Fruit fly (Drosophila melanogaster) whole organism, embryonic: ENCODE results near the gene Rpn1.

Experiments used
- Ada2b ChIP-seq: fragments of 200-800 bp; sonication (Bioruptor generic); IDR thresholded peaks from 2 replicates; pipeline ENCODE4 v1.3.6; 2022; ENCODE audit warnings: missing biosample characterization, missing genetic modification characterization
- Aef1 ChIP-seq: fragments of 200-800 bp; sonication (Bioruptor generic); IDR thresholded peaks from 3 replicates; pipeline ENCODE4 v1.3.6; 2022; ENCODE audit warnings: missing biosample characterization, missing genetic modification characterization
- Bgb ChIP-seq: fragments of 200-800 bp; sonication (Bioruptor generic); IDR thresholded peaks from 2 replicates; pipeline ENCODE4 v1.3.6; 2022; ENCODE audit warnings: missing biosample characterization, missing genetic modification characterization; ENCODE audit not compliant: partially characterized antibody
- C15 ChIP-seq: fragments of 200-800 bp; sonication (Bioruptor generic); IDR thresholded peaks from 3 replicates; pipeline ENCODE4 v1.3.6; 2022; ENCODE audit warnings: missing biosample characterization, missing genetic modification characterization
- CG10147 ChIP-seq: fragments of 200-800 bp; sonication (Bioruptor generic); optimal IDR thresholded peaks from 2 replicates; lab custom pipeline; 2019; ENCODE audit warnings: missing biosample characterization, mild to moderate bottlenecking, missing genetic modification characterization, moderate library complexity
- CG10366 ChIP-seq: fragments of 200-800 bp; sonication (Bioruptor generic); IDR thresholded peaks from 2 replicates; pipeline ENCODE4 v1.3.6; 2022; ENCODE audit warnings: missing biosample characterization, missing genetic modification characterization
- CG11456 ChIP-seq: fragments of 200-800 bp; sonication (Bioruptor generic); IDR thresholded peaks from 3 replicates; pipeline ENCODE4 v1.3.6; 2022; ENCODE audit warnings: missing biosample characterization, missing genetic modification characterization
- CG13624 ChIP-seq: fragments of 200-800 bp; sonication (Bioruptor generic); optimal IDR thresholded peaks from 2 replicates; lab custom pipeline; 2016; ENCODE audit warnings: missing biosample characterization, missing genetic modification characterization
- CG13775 ChIP-seq: fragments of 200-800 bp; sonication (Bioruptor generic); optimal IDR thresholded peaks from 3 replicates; lab custom pipeline; 2017; ENCODE audit warnings: missing biosample characterization, mild to moderate bottlenecking, missing genetic modification characterization
- CG14050 ChIP-seq: fragments of 200-800 bp; sonication (Bioruptor generic); IDR thresholded peaks from 3 replicates; pipeline ENCODE4 v1.3.6; 2022; ENCODE audit warnings: missing biosample characterization, missing genetic modification characterization
- CG14667 ChIP-seq: fragments of 200-800 bp; sonication (Bioruptor generic); IDR thresholded peaks from 2 replicates; pipeline ENCODE4 v1.3.6; 2022; ENCODE audit warnings: missing biosample characterization, missing genetic modification characterization
- CG17359 ChIP-seq: fragments of 200-800 bp; sonication (Bioruptor generic); optimal IDR thresholded peaks from 3 replicates; lab custom pipeline; 2018; ENCODE audit warnings: missing biosample characterization, mild to moderate bottlenecking, missing genetic modification characterization, moderate library complexity
- CG2889 ChIP-seq: fragments of 200-800 bp; sonication (Bioruptor generic); IDR thresholded peaks from 3 replicates; pipeline ENCODE4 v1.3.6; 2022; ENCODE audit warnings: missing biosample characterization, missing genetic modification characterization
- CG30020 ChIP-seq: fragments of 200-800 bp; optimal IDR thresholded peaks from 2 replicates; lab custom pipeline; 2019; ENCODE audit warnings: missing biosample characterization, mild to moderate bottlenecking, missing genetic modification characterization, moderate library complexity
- CG3065 ChIP-seq: fragments of 200-800 bp; sonication (Bioruptor generic); optimal IDR thresholded peaks from 2 replicates; lab custom pipeline; 2016; ENCODE audit warnings: missing biosample characterization, missing genetic modification characterization
- CG3163 ChIP-seq: fragments of 200-800 bp; sonication (Bioruptor generic); optimal IDR thresholded peaks from 3 replicates; lab custom pipeline; 2016; ENCODE audit warnings: missing biosample characterization, missing genetic modification characterization
- CG3847 ChIP-seq: fragments of 200-800 bp; sonication (Bioruptor generic); IDR thresholded peaks from 2 replicates; pipeline ENCODE4 v1.3.6; 2022; ENCODE audit warnings: missing biosample characterization, missing genetic modification characterization
- CG7745 ChIP-seq: fragments of 200-800 bp; sonication (Bioruptor generic); optimal IDR thresholded peaks from 2 replicates; lab custom pipeline; 2018; ENCODE audit warnings: missing biosample characterization, mild to moderate bottlenecking, missing genetic modification characterization, moderate library complexity
- CG8281 ChIP-seq: fragments of 200-800 bp; sonication (Bioruptor generic); optimal IDR thresholded peaks from 2 replicates; lab custom pipeline; 2018; ENCODE audit warnings: missing biosample characterization, mild to moderate bottlenecking, missing genetic modification characterization, moderate library complexity
- CG8478 ChIP-seq: fragments of >200 bp; optimal IDR thresholded peaks from 2 replicates; lab custom pipeline; 2018
- CG9797 ChIP-seq: fragments of 200-800 bp; sonication (Bioruptor generic); optimal IDR thresholded peaks from 3 replicates; lab custom pipeline; 2018; ENCODE audit warnings: missing biosample characterization, mild to moderate bottlenecking, missing genetic modification characterization
- CHES-1-like ChIP-seq: fragments of 200-800 bp; sonication (Bioruptor generic); optimal IDR thresholded peaks from 2 replicates; lab custom pipeline; 2016; ENCODE audit warnings: missing biosample characterization, missing genetic modification characterization
- Dll ChIP-seq: fragments of 200-800 bp; sonication (Bioruptor generic); IDR thresholded peaks from 4 replicates; pipeline ENCODE4 v1.3.6; 2022; ENCODE audit warnings: missing biosample characterization, missing genetic modification characterization; ENCODE audit not compliant: partially characterized antibody
- Dref ChIP-seq: fragments of 200-800 bp; sonication (Bioruptor generic); IDR thresholded peaks from 2 replicates; pipeline ENCODE4 v1.3.6; 2022; ENCODE audit warnings: missing biosample characterization, missing genetic modification characterization
- HLH4C ChIP-seq: fragments of 200-800 bp; sonication (Bioruptor generic); IDR thresholded peaks from 3 replicates; pipeline ENCODE4 v1.3.6; 2022; ENCODE audit warnings: missing biosample characterization, missing genetic modification characterization; ENCODE audit not compliant: partially characterized antibody
- Hr39 ChIP-seq: fragments of >200 bp; optimal IDR thresholded peaks from 2 replicates; lab custom pipeline; 2017
- Hr78 ChIP-seq, 2 experiments: fragments of 200-800 bp in 1 of 2; fragments of >200 bp in 1 of 2; sonication (Bioruptor generic) in 1 of 2; optimal IDR thresholded peaks; 2 replicates each; lab custom pipeline; 2017 to 2019; ENCODE audit warnings: missing biosample characterization in 2 of 2, missing genetic modification characterization in 2 of 2, mild to moderate bottlenecking in 1 of 2, moderate library complexity in 1 of 2
- Lpt ChIP-seq: fragments of >200 bp; optimal IDR thresholded peaks from 2 replicates; lab custom pipeline; 2018; ENCODE audit warnings: missing biosample characterization, missing genetic modification characterization
- MBD-R2 ChIP-seq: fragments of 200-800 bp; sonication (Bioruptor generic); IDR thresholded peaks from 2 replicates; pipeline ENCODE4 v1.3.6; 2022; ENCODE audit warnings: missing biosample characterization, missing genetic modification characterization
- MESR4 ChIP-seq: fragments of 200-800 bp; sonication (Bioruptor generic); optimal IDR thresholded peaks from 2 replicates; lab custom pipeline; 2018; ENCODE audit warnings: missing biosample characterization, mild to moderate bottlenecking, missing genetic modification characterization, moderate library complexity
- Oaz ChIP-seq: fragments of 200-800 bp; sonication (Bioruptor generic); IDR thresholded peaks from 2 replicates; pipeline ENCODE4 v1.3.6; 2022; ENCODE audit warnings: missing biosample characterization, missing genetic modification characterization
- Sry-β ChIP-seq: fragments of 200-800 bp; sonication (Bioruptor generic); optimal IDR thresholded peaks from 2 replicates; lab custom pipeline; 2018; ENCODE audit warnings: missing biosample characterization, mild to moderate bottlenecking, missing genetic modification characterization, moderate library complexity
- YL-1 ChIP-seq: fragments of 200-800 bp; sonication (Bioruptor generic); optimal IDR thresholded peaks from 3 replicates; lab custom pipeline; 2017; ENCODE audit warnings: missing biosample characterization, mild to moderate bottlenecking, missing genetic modification characterization
- crp ChIP-seq, 2 experiments: fragments of 200-800 bp; sonication (Bioruptor generic); optimal IDR thresholded peaks; 2 replicates in 1 of 2; 3 replicates in 1 of 2; lab custom pipeline; 2017; ENCODE audit warnings: missing biosample characterization in 2 of 2, missing genetic modification characterization in 2 of 2, mild to moderate bottlenecking in 1 of 2, moderate library complexity in 1 of 2
- dm ChIP-seq: fragments of 200-800 bp; sonication (Bioruptor generic); optimal IDR thresholded peaks from 3 replicates; lab custom pipeline; 2016; ENCODE audit warnings: missing biosample characterization, missing genetic modification characterization
- gsb ChIP-seq: fragments of 200-800 bp; sonication (Bioruptor generic); IDR thresholded peaks from 2 replicates; pipeline ENCODE4 v1.3.6; 2022; ENCODE audit warnings: missing biosample characterization, missing genetic modification characterization
- ind ChIP-seq: fragments of 200-800 bp; sonication (Bioruptor generic); optimal IDR thresholded peaks from 3 replicates; lab custom pipeline; 2016; ENCODE audit warnings: missing biosample characterization, missing genetic modification characterization
- inv ChIP-seq: fragments of 200-800 bp; sonication (Bioruptor generic); IDR thresholded peaks from 2 replicates; pipeline ENCODE4 v1.3.6; 2022; ENCODE audit warnings: missing biosample characterization, missing genetic modification characterization; ENCODE audit not compliant: partially characterized antibody
- lmd ChIP-seq: fragments of 200-800 bp; sonication (Bioruptor generic); IDR thresholded peaks from 2 replicates; pipeline ENCODE4 v1.3.6; 2022; ENCODE audit warnings: missing biosample characterization, missing genetic modification characterization
- nerfin-2 ChIP-seq: fragments of 200-800 bp; sonication (Bioruptor generic); IDR thresholded peaks from 2 replicates; pipeline ENCODE4 v1.3.6; 2022; ENCODE audit warnings: missing biosample characterization, missing genetic modification characterization; ENCODE audit not compliant: partially characterized antibody
- oc ChIP-seq: fragments of 200-800 bp; sonication (Bioruptor generic); optimal IDR thresholded peaks from 2 replicates; lab custom pipeline; 2018; ENCODE audit warnings: missing biosample characterization, mild to moderate bottlenecking, missing genetic modification characterization, moderate library complexity
- prd ChIP-seq, 3 experiments: fragments of >200 bp in 2 of 3; fragments of 200-800 bp in 1 of 3; sonication (Bioruptor generic) in 1 of 3; optimal IDR thresholded peaks in 2 of 3; IDR thresholded peaks in 1 of 3; 2 replicates in 2 of 3; 3 replicates in 1 of 3; pipeline versions ENCODE4 v1.3.6 to Lab custom; 2017 to 2022; ENCODE audit warnings: missing biosample characterization in 1 of 3, missing genetic modification characterization in 1 of 3
- psq ChIP-seq: fragments of 200-800 bp; sonication (Bioruptor generic); optimal IDR thresholded peaks from 2 replicates; lab custom pipeline; 2017; ENCODE audit warnings: missing biosample characterization, missing genetic modification characterization
- pzg ChIP-seq: fragments of 200-800 bp; sonication (Bioruptor generic); optimal IDR thresholded peaks from 3 replicates; lab custom pipeline; 2018; ENCODE audit warnings: missing biosample characterization, mild to moderate bottlenecking, missing genetic modification characterization, moderate library complexity
- repo ChIP-seq: fragments of 200-800 bp; sonication (Bioruptor generic); optimal IDR thresholded peaks from 2 replicates; lab custom pipeline; 2016; ENCODE audit warnings: missing biosample characterization, missing genetic modification characterization
- shn ChIP-seq: fragments of 200-800 bp; sonication (Bioruptor generic); optimal IDR thresholded peaks from 3 replicates; lab custom pipeline; 2016; ENCODE audit warnings: missing biosample characterization, missing genetic modification characterization
- so ChIP-seq: fragments of 200-800 bp; sonication (Bioruptor generic); IDR thresholded peaks from 3 replicates; pipeline ENCODE4 v1.3.6; 2022; ENCODE audit warnings: missing biosample characterization, missing genetic modification characterization
- trem ChIP-seq: fragments of 200-800 bp; optimal IDR thresholded peaks from 3 replicates; lab custom pipeline; 2019; ENCODE audit warnings: missing biosample characterization, mild to moderate bottlenecking, missing genetic modification characterization, moderate library complexity
- tx ChIP-seq: fragments of 200-800 bp; sonication (Bioruptor generic); optimal IDR thresholded peaks from 2 replicates; lab custom pipeline; 2016; ENCODE audit warnings: missing biosample characterization, missing genetic modification characterization
- vnd ChIP-seq: fragments of 200-800 bp; sonication (Bioruptor generic); IDR thresholded peaks from 3 replicates; pipeline ENCODE4 v1.3.6; 2022; ENCODE audit warnings: missing biosample characterization, missing genetic modification characterization; ENCODE audit not compliant: partially characterized antibody
- zf30C ChIP-seq: fragments of 200-800 bp; sonication (Bioruptor generic); optimal IDR thresholded peaks from 3 replicates; lab custom pipeline; 2018; ENCODE audit warnings: missing biosample characterization, mild to moderate bottlenecking, missing genetic modification characterization

The Rpn1 gene

DNA sequence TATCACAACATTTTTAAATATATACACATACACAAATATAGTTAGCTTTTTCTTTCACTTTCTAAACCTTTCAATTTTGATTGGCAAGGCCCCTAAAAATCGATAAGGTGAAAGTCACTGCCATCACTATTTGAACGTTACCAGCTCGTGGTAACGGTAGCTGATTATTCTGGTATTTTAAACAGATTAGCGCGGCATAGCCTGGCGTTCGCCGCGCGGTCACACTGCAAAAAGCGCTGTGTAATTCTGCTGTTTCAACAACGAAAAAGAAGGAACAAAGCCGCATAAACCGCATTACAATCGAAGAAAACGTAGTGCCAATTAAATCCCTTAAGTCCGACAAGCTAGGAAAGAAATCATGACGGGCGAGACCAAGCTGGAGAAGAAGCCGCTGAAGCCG is at the start of gene Rpn1 (continued):
- TF ChIP-seq HLH4C (peak; percentile 58; the same call in 1 of the 3 replicates), CG14667 (GFP tag; lab: Robert Waterston, UW) (no peak), CG3163 (GFP tag; lab: Kevin White, UChicago) (no peak), Hr39 (no peak), CG11456 (GFP tag; lab: Robert Waterston, UW) (no peak), CG13775 (GFP tag; lab: Kevin White, UChicago) (peak; percentile 4), CG8478 (lab: Kevin White, UChicago) (no peak), Dll (0 out of 4 replicates have a peak, but pooled peaks have one; percentile 51), pzg (peak; percentile 96), shn (GFP tag; lab: Kevin White, UChicago) (no peak), crp (GFP tag; optimal IDR thresholded peaks at IDR 0.05; lab: Kevin White, UChicago) (peak in 1 of 2 experiments; percentile 30), CHES-1-like (GFP tag; lab: Kevin White, UChicago) (peak; percentile 4), CG13624 (GFP tag; lab: Kevin White, UChicago) (peak; percentile 21), vnd (GFP tag; lab: Robert Waterston, UW) (0 out of 3 replicates have a peak, but pooled peaks have one; percentile 33), Ada2b (no peak), oc (peak; percentile 85), CG17359 (tag; lab: Kevin White, UChicago) (no peak), CG8281 (tag; lab: Kevin White, UChicago) (no peak), CG10147 (GFP tag; lab: Kevin White, UChicago) (no peak), ind (GFP tag; lab: Kevin White, UChicago) (no peak), CG2889 (no peak), prd (optimal IDR thresholded peaks at IDR 0.05; lab: Kevin White, UChicago) (no peak), prd (GFP tag; IDR thresholded peaks at IDR 0.05; lab: Robert Waterston, UW) (no peak), Bgb (GFP tag; lab: Robert Waterston, UW) (peak; percentile 55; the same call in 1 of the 2 replicates), CG3847 (peak; percentile 43), MESR4 (GFP tag; lab: Kevin White, UChicago) (peak; percentile 87), YL-1 (GFP tag; lab: Kevin White, UChicago) (peak; percentile 53), tx (GFP tag; lab: Kevin White, UChicago) (no peak), nerfin-2 (peak; percentile 60), trem (tag; lab: Kevin White, UChicago) (peak; percentile 26), CG7745 (no peak), psq (no peak), Oaz (no peak), CG3065 (GFP tag; lab: Kevin White, UChicago) (no peak), CG10366 (GFP tag; lab: Robert Waterston, UW) (no peak), repo (GFP tag; lab: Kevin White, UChicago) (no peak), CG30020 (tag; lab: Kevin White, UChicago) (peak; percentile 36), Lpt (GFP tag; lab: Kevin White, UChicago) (no peak), gsb (GFP tag; lab: Robert Waterston, UW) (no peak), C15 (GFP tag; lab: Robert Waterston, UW) (no peak), MBD-R2 (GFP tag; lab: Robert Waterston, UW) (peak; percentile 91), CG14050 (no peak), Hr78 (GFP tag; optimal IDR thresholded peaks at IDR 0.05; lab: Kevin White, UChicago) (no peak), inv (0 out of 2 replicates have a peak, but pooled peaks have one; percentile 26), zf30C (GFP tag; lab: Kevin White, UChicago) (no peak), dm (GFP tag; lab: Kevin White, UChicago) (peak; percentile 52), Dref (peak; percentile 84), Sry-β (GFP tag; lab: Kevin White, UChicago) (peak; percentile 21), CG9797 (GFP tag; lab: Kevin White, UChicago) (peak; percentile 86), lmd (GFP tag; lab: Robert Waterston, UW) (no peak), so (GFP tag; lab: Robert Waterston, UW) (peak; percentile 53; the same call in 1 of the 3 replicates), Aef1 (GFP tag; lab: Robert Waterston, UW) (no peak)
